Fruit fly (Drosophila melanogaster) whole organism, embryonic: ENCODE results near the gene CG2608.

ENCODE experiments used
- Ada2b ChIP-seq: fragments of 200-800 bp; sonication (Bioruptor generic); IDR thresholded peaks from 2 replicates; pipeline ENCODE4 v1.3.6; 2022; ENCODE audit warnings: missing biosample characterization, missing genetic modification characterization
- Bteb2 ChIP-seq: fragments of 200-800 bp; sonication (Bioruptor generic); optimal IDR thresholded peaks from 2 replicates; lab custom pipeline; 2016; ENCODE audit warnings: missing biosample characterization, missing genetic modification characterization
- CG10565 ChIP-seq: fragments of 200-800 bp; sonication (Bioruptor generic); optimal IDR thresholded peaks from 3 replicates; lab custom pipeline; 2016; ENCODE audit warnings: missing biosample characterization, mild to moderate bottlenecking, missing genetic modification characterization
- CG11398 ChIP-seq: fragments of 200-800 bp; sonication (Bioruptor generic); optimal IDR thresholded peaks from 2 replicates; lab custom pipeline; 2016; ENCODE audit warnings: missing biosample characterization, missing genetic modification characterization
- CG12391 ChIP-seq: fragments of 200-800 bp; sonication (Bioruptor generic); optimal IDR thresholded peaks from 3 replicates; lab custom pipeline; 2018; ENCODE audit warnings: missing biosample characterization, mild to moderate bottlenecking, missing genetic modification characterization, moderate library complexity
- CG12769 ChIP-seq: fragments of 200-800 bp; sonication (Bioruptor generic); optimal IDR thresholded peaks from 2 replicates; lab custom pipeline; 2019; ENCODE audit warnings: missing biosample characterization, mild to moderate bottlenecking, missing genetic modification characterization, moderate library complexity
- CG12942 ChIP-seq: fragments of 200-800 bp; sonication (Bioruptor generic); optimal IDR thresholded peaks from 3 replicates; lab custom pipeline; 2016; ENCODE audit warnings: missing biosample characterization, missing genetic modification characterization
- CG13424 ChIP-seq: fragments of 200-800 bp; sonication (Bioruptor generic); optimal IDR thresholded peaks from 2 replicates; lab custom pipeline; 2019; ENCODE audit warnings: missing biosample characterization, mild to moderate bottlenecking, missing genetic modification characterization, moderate library complexity
- CG14860 ChIP-seq: fragments of 200-800 bp; sonication (Bioruptor generic); IDR thresholded peaks from 3 replicates; pipeline ENCODE4 v1.3.6; 2022; ENCODE audit warnings: missing biosample characterization, missing genetic modification characterization; ENCODE audit not compliant: partially characterized antibody
- CG15011 ChIP-seq: fragments of 200-800 bp; sonication (Bioruptor generic); optimal IDR thresholded peaks from 3 replicates; lab custom pipeline; 2018; ENCODE audit warnings: missing biosample characterization, mild to moderate bottlenecking, missing genetic modification characterization
- CG17328 ChIP-seq: fragments of 200-800 bp; sonication (Bioruptor generic); IDR thresholded peaks from 2 replicates; pipeline ENCODE4 v1.3.6; 2022; ENCODE audit warnings: missing biosample characterization, missing genetic modification characterization
- CG1832 ChIP-seq: fragments of 200-800 bp; sonication (Bioruptor generic); optimal IDR thresholded peaks from 2 replicates; lab custom pipeline; 2017; ENCODE audit warnings: missing biosample characterization, mild to moderate bottlenecking, missing genetic modification characterization, inconsistent platforms
- CG30403 ChIP-seq: fragments of 200-800 bp; sonication (Bioruptor generic); optimal IDR thresholded peaks from 3 replicates; lab custom pipeline; 2016; ENCODE audit warnings: missing biosample characterization, missing genetic modification characterization
- CG31224 ChIP-seq: fragments of 200-800 bp; sonication (Bioruptor generic); IDR thresholded peaks from 2 replicates; pipeline ENCODE4 v1.3.6; 2022; ENCODE audit warnings: missing biosample characterization, missing genetic modification characterization
- CG32772 ChIP-seq: fragments of 200-800 bp; sonication (Bioruptor generic); IDR thresholded peaks from 2 replicates; pipeline ENCODE4 v1.3.6; 2022; ENCODE audit warnings: missing biosample characterization, missing genetic modification characterization
- CG33557 ChIP-seq: fragments of 200-800 bp; sonication (Bioruptor generic); optimal IDR thresholded peaks from 2 replicates; lab custom pipeline; 2019; ENCODE audit warnings: missing biosample characterization, mild to moderate bottlenecking, missing genetic modification characterization, moderate library complexity
- CG3847 ChIP-seq: fragments of 200-800 bp; sonication (Bioruptor generic); IDR thresholded peaks from 2 replicates; pipeline ENCODE4 v1.3.6; 2022; ENCODE audit warnings: missing biosample characterization, missing genetic modification characterization
- CG42726 ChIP-seq: fragments of 200-800 bp; sonication (Bioruptor generic); IDR thresholded peaks from 2 replicates; pipeline ENCODE4 v1.3.6; 2022; ENCODE audit warnings: missing biosample characterization, missing genetic modification characterization; ENCODE audit not compliant: partially characterized antibody
- CG4707 ChIP-seq: fragments of 200-800 bp; sonication (Bioruptor generic); optimal IDR thresholded peaks from 2 replicates; lab custom pipeline; 2018; ENCODE audit warnings: missing biosample characterization, mild to moderate bottlenecking, missing genetic modification characterization, moderate library complexity
- CG7271 ChIP-seq: fragments of 200-800 bp; sonication (Bioruptor generic); optimal IDR thresholded peaks from 2 replicates; lab custom pipeline; 2018; ENCODE audit warnings: missing biosample characterization, mild to moderate bottlenecking, missing genetic modification characterization, moderate library complexity
- CG8281 ChIP-seq: fragments of 200-800 bp; sonication (Bioruptor generic); optimal IDR thresholded peaks from 2 replicates; lab custom pipeline; 2018; ENCODE audit warnings: missing biosample characterization, mild to moderate bottlenecking, missing genetic modification characterization, moderate library complexity
- CG8924 ChIP-seq: fragments of 200-800 bp; optimal IDR thresholded peaks from 3 replicates; lab custom pipeline; 2019; ENCODE audit warnings: missing biosample characterization, mild to moderate bottlenecking, missing genetic modification characterization, moderate library complexity
- Dbx ChIP-seq: fragments of 200-800 bp; sonication (Bioruptor generic); IDR thresholded peaks from 3 replicates; pipeline ENCODE4 v1.3.6; 2022; ENCODE audit warnings: missing biosample characterization, missing genetic modification characterization
- Dip2 ChIP-seq: fragments of 200-800 bp; sonication (Bioruptor generic); IDR thresholded peaks from 2 replicates; pipeline ENCODE4 v1.3.6; 2022; ENCODE audit warnings: missing biosample characterization, missing genetic modification characterization
- Dp ChIP-seq: fragments of 200-800 bp; sonication (Bioruptor generic); optimal IDR thresholded peaks from 2 replicates; lab custom pipeline; 2018; ENCODE audit warnings: missing biosample characterization, mild to moderate bottlenecking, missing genetic modification characterization, moderate library complexity
- Fer3 ChIP-seq: fragments of 200-800 bp; sonication (Bioruptor generic); optimal IDR thresholded peaks from 2 replicates; lab custom pipeline; 2018; ENCODE audit warnings: missing biosample characterization, mild to moderate bottlenecking, missing genetic modification characterization, moderate library complexity
- H15 ChIP-seq: fragments of 200-800 bp; sonication (Bioruptor generic); IDR thresholded peaks from 3 replicates; pipeline ENCODE4 v1.3.6; 2022; ENCODE audit warnings: missing biosample characterization, missing genetic modification characterization
- HLH3B ChIP-seq: fragments of 200-800 bp; sonication (Bioruptor generic); IDR thresholded peaks from 2 replicates; pipeline ENCODE4 v1.3.6; 2022; ENCODE audit warnings: missing biosample characterization, missing genetic modification characterization
- Hsf ChIP-seq: fragments of 200-800 bp; sonication (Bioruptor generic); optimal IDR thresholded peaks from 3 replicates; lab custom pipeline; 2016; ENCODE audit warnings: missing biosample characterization, missing genetic modification characterization
- Neu2 ChIP-seq: fragments of 200-800 bp; sonication (Bioruptor generic); optimal IDR thresholded peaks from 3 replicates; lab custom pipeline; 2016; ENCODE audit warnings: missing biosample characterization, missing genetic modification characterization, borderline replicate concordance
- Ptx1 ChIP-seq: fragments of 200-800 bp; sonication (Bioruptor generic); IDR thresholded peaks from 2 replicates; pipeline ENCODE4 v1.3.6; 2022; ENCODE audit warnings: missing biosample characterization, missing genetic modification characterization
- TFAM ChIP-seq: fragments of 200-800 bp; sonication (Bioruptor generic); optimal IDR thresholded peaks from 2 replicates; lab custom pipeline; 2017; ENCODE audit warnings: missing biosample characterization, missing genetic modification characterization, inconsistent platforms
- Taf1 ChIP-seq: fragments of 200-800 bp; sonication (Bioruptor generic); IDR thresholded peaks from 2 replicates; pipeline ENCODE4 v1.3.6; 2022; ENCODE audit warnings: missing biosample characterization, missing genetic modification characterization
- az2 ChIP-seq: fragments of 200-800 bp; sonication (Bioruptor generic); optimal IDR thresholded peaks from 3 replicates; lab custom pipeline; 2016; ENCODE audit warnings: missing biosample characterization, missing genetic modification characterization
- chn ChIP-seq: fragments of 200-800 bp; sonication (Bioruptor generic); optimal IDR thresholded peaks from 2 replicates; lab custom pipeline; 2016; ENCODE audit warnings: missing biosample characterization, missing genetic modification characterization
- crol ChIP-seq: fragments of 200-800 bp; sonication (Bioruptor generic); IDR thresholded peaks from 2 replicates; pipeline ENCODE4 v1.3.6; 2022; ENCODE audit warnings: missing biosample characterization, missing genetic modification characterization
- danr ChIP-seq: fragments of 200-800 bp; sonication (Bioruptor generic); IDR thresholded peaks from 2 replicates; pipeline ENCODE4 v1.3.6; 2022; ENCODE audit warnings: missing biosample characterization, missing genetic modification characterization
- esg ChIP-seq: fragments of 200-800 bp; sonication (Bioruptor generic); conservative IDR thresholded peaks from 2 replicates; pipeline ENCODE4 v1.3.6; 2022; ENCODE audit warnings: missing biosample characterization, missing genetic modification characterization
- fd102C ChIP-seq: fragments of 200-800 bp; sonication (Bioruptor generic); optimal IDR thresholded peaks from 2 replicates; lab custom pipeline; 2018; ENCODE audit warnings: missing biosample characterization, mild to moderate bottlenecking, missing genetic modification characterization, moderate library complexity
- gsb ChIP-seq: fragments of 200-800 bp; sonication (Bioruptor generic); IDR thresholded peaks from 2 replicates; pipeline ENCODE4 v1.3.6; 2022; ENCODE audit warnings: missing biosample characterization, missing genetic modification characterization
- ind ChIP-seq: fragments of 200-800 bp; sonication (Bioruptor generic); optimal IDR thresholded peaks from 3 replicates; lab custom pipeline; 2016; ENCODE audit warnings: missing biosample characterization, missing genetic modification characterization
- lmd ChIP-seq: fragments of 200-800 bp; sonication (Bioruptor generic); IDR thresholded peaks from 2 replicates; pipeline ENCODE4 v1.3.6; 2022; ENCODE audit warnings: missing biosample characterization, missing genetic modification characterization
- p53 ChIP-seq: fragments of 200-800 bp; sonication (Bioruptor generic); optimal IDR thresholded peaks from 2 replicates; lab custom pipeline; 2016; ENCODE audit warnings: missing biosample characterization, missing genetic modification characterization
- pan ChIP-seq, 4 experiments: fragments of >200 bp in 3 of 4; fragments of 200-800 bp in 1 of 4; sonication (Bioruptor generic) in 1 of 4; optimal IDR thresholded peaks in 3 of 4; IDR thresholded peaks in 1 of 4; 2 replicates each; pipeline versions ENCODE4 v1.3.6 to Lab custom; 2017 to 2022; ENCODE audit warnings: missing biosample characterization in 2 of 4, missing genetic modification characterization in 2 of 4, mixed read lengths in 1 of 4
- ranshi ChIP-seq: fragments of 200-800 bp; sonication (Bioruptor generic); IDR thresholded peaks from 2 replicates; pipeline ENCODE4 v1.3.6; 2022; ENCODE audit warnings: missing biosample characterization, missing genetic modification characterization
- row ChIP-seq: fragments of 200-800 bp; sonication (Bioruptor generic); IDR thresholded peaks from 3 replicates; pipeline ENCODE4 v1.3.6; 2022; ENCODE audit warnings: missing biosample characterization, missing genetic modification characterization
- sqz ChIP-seq: fragments of 200-800 bp; sonication (Bioruptor generic); optimal IDR thresholded peaks from 3 replicates; lab custom pipeline; 2018; ENCODE audit warnings: missing biosample characterization, mild to moderate bottlenecking, missing genetic modification characterization
- sr ChIP-seq: fragments of 200-800 bp; sonication (Bioruptor generic); IDR thresholded peaks from 3 replicates; pipeline ENCODE4 v1.3.6; 2022; ENCODE audit warnings: missing biosample characterization, missing genetic modification characterization
- wdn ChIP-seq: fragments of 200-800 bp; sonication (Bioruptor generic); IDR thresholded peaks from 2 replicates; pipeline ENCODE4 v1.3.6; 2022; ENCODE audit warnings: missing biosample characterization, missing genetic modification characterization
- z ChIP-seq: fragments of 200-800 bp; sonication (Bioruptor generic); IDR thresholded peaks from 3 replicates; pipeline ENCODE4 v1.3.6; 2022; ENCODE audit warnings: missing biosample characterization, missing genetic modification characterization
- zf30C ChIP-seq: fragments of 200-800 bp; sonication (Bioruptor generic); optimal IDR thresholded peaks from 3 replicates; lab custom pipeline; 2018; ENCODE audit warnings: missing biosample characterization, mild to moderate bottlenecking, missing genetic modification characterization

CG2608 gene

DNA sequence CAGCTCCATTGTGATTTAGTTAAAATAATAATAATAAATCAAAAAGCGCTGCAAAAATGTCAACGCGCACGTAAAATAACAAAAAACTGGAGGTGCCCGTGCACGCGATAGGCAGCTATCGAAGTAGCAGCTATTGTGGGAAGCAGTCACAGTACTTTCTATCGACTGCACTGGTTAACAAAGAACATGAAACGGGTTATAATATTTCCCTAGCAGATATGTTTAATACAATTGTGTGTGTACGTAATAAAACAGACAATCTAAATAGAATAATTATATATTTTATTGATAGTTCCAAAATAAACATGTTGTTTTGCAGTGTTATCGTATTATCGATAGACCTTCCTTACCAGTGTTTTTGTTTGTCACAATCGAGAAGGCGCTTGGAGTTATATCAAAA lies 30.3 kb downstream of the CG2608 start, which contains the start of the genes CG31678 and IKKepsilon:
TSS of gene CG31678 (minus strand) at position 67 of the 400 bp plus-strand sequence.
TSS of gene IKKepsilon (plus strand) at position 171 of the 400 bp plus-strand sequence.
- TF ChIP-seq CG30403 (peak; percentile 51), CG12391 (tag; lab: Kevin White, UChicago) (peak; percentile 63), Hsf (GFP tag; lab: Kevin White, UChicago) (peak; percentile 3), fd102C (GFP tag; lab: Kevin White, UChicago) (no peak), crol (GFP tag; lab: Robert Waterston, UW) (no peak), Ptx1 (GFP tag; lab: Robert Waterston, UW) (no peak), wdn (GFP tag; lab: Robert Waterston, UW) (no peak), sr (no peak), p53 (GFP tag; lab: Kevin White, UChicago) (no peak), CG7271 (tag; lab: Kevin White, UChicago) (no peak), danr (no peak), HLH3B (GFP tag; lab: Robert Waterston, UW) (no peak), CG17328 (GFP tag; lab: Robert Waterston, UW) (0 out of 2 replicates have a peak, but pooled peaks have one; percentile 15), CG8924 (tag; lab: Kevin White, UChicago) (peak; percentile 39), esg (peak; percentile 58), Ada2b (peak; percentile 17; the same call in 1 of the 2 replicates), CG10565 (GFP tag; lab: Kevin White, UChicago) (no peak), CG4707 (GFP tag; lab: Kevin White, UChicago) (no peak), ranshi (GFP tag; lab: Robert Waterston, UW) (0 out of 2 replicates have a peak, but pooled peaks have one; percentile 23), CG42726 (GFP tag; lab: Robert Waterston, UW) (peak; percentile 84), CG32772 (no peak), Bteb2 (no peak), Dp (GFP tag; lab: Kevin White, UChicago) (peak; percentile 29), chn (GFP tag; lab: Kevin White, UChicago) (no peak), Fer3 (no peak), zf30C (GFP tag; lab: Kevin White, UChicago) (no peak), CG33557 (GFP tag; lab: Kevin White, UChicago) (no peak), pan (optimal IDR thresholded peaks at IDR 0.05; lab: Kevin White, UChicago) (no peak), pan (GFP tag; optimal IDR thresholded peaks at IDR 0.05 in 1 of 2, IDR thresholded peaks at IDR 0.05 in 1 of 2) (peak in 1 of 2 experiments; percentile 64), CG11398 (GFP tag; lab: Kevin White, UChicago) (no peak), Taf1 (GFP tag; lab: Robert Waterston, UW) (no peak), H15 (GFP tag; lab: Robert Waterston, UW) (no peak), lmd (GFP tag; lab: Robert Waterston, UW) (no peak; the same call in 1 of the 2 replicates), Dbx (GFP tag; lab: Robert Waterston, UW) (no peak), gsb (GFP tag; lab: Robert Waterston, UW) (no peak), CG12769 (no peak), Neu2 (GFP tag; lab: Kevin White, UChicago) (no peak), Dip2 (GFP tag; lab: Robert Waterston, UW) (no peak), CG12942 (GFP tag; lab: Kevin White, UChicago) (no peak), CG15011 (GFP tag; lab: Kevin White, UChicago) (no peak), CG1832 (no peak), CG14860 (peak; percentile 92), TFAM (GFP tag; lab: Kevin White, UChicago) (no peak), CG13424 (tag; lab: Kevin White, UChicago) (peak; percentile 33), row (GFP tag; lab: Robert Waterston, UW) (peak; percentile 81), CG3847 (peak; percentile 39; the same call in 1 of the 2 replicates), ind (GFP tag; lab: Kevin White, UChicago) (peak; percentile 47), CG8281 (no peak), z (GFP tag; lab: Robert Waterston, UW) (no peak), sqz (GFP tag; lab: Kevin White, UChicago) (no peak), az2 (peak; percentile 33), CG31224 (GFP tag; lab: Robert Waterston, UW) (no peak; the same call in 1 of the 2 replicates)
